Worm (Caenorhabditis elegans): ENCODE data around the gene T28D6.7.

DNA sequence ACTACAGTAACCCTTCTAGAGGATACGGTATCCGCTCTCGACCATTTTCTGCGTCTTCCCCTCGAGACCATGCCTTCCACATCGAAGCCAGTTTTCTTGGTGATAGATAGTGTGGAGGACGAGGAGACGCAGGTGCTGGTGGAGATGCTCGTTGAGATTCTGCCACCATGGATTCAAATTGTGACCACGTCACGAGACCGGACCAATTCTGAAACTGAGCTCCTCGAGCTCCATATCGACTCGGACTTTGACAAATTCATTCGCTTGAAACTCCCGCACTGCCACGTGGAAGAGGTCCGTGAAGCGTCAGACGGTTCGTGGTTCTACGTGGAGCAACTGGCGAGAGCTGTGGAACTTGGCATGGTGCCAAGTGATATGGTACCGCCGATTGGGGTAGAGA is 15.1 kb upstream of the T28D6.7 start:
- TF ChIP-seq F13C5.2 (tag; optimal IDR thresholded peaks at IDR 0.05) (no peak), tbx-37 (GFP tag; conservative IDR thresholded peaks at IDR 0.05) (no peak), ets-7 (tag; optimal IDR thresholded peaks at IDR 0.05) (no peak), ama-1 (optimal IDR thresholded peaks at IDR 0.05) (no peak), ceh-13 (GFP tag; optimal IDR thresholded peaks at IDR 0.05) (no peak), hmg-4 (GFP tag; optimal IDR thresholded peaks at IDR 0.05) (no peak), flt-1 (GFP tag; IDR thresholded peaks at IDR 0.05) (no peak), scrt-1 (GFP tag; IDR thresholded peaks at IDR 0.05) (no peak), B0310.2 (tag; optimal IDR thresholded peaks at IDR 0.05) (no peak), sea-1 (GFP tag; conservative IDR thresholded peaks at IDR 0.05) (no peak), aly-1 (tag; optimal IDR thresholded peaks at IDR 0.05) (no peak), ceh-36 (tag; optimal IDR thresholded peaks at IDR 0.05) (no peak), tbx-11 (GFP tag; IDR thresholded peaks at IDR 0.05) (no peak), hmbx-1 (tag; optimal IDR thresholded peaks at IDR 0.05) (no peak)
